Fruit fly (Drosophila melanogaster) whole organism, embryonic: ENCODE data around the gene Ltn1.
A peak's percentile ranks its signal among the peaks of the same experiment; 100 is the strongest.

Experiments used
- Asciz ChIP-seq: fragments of 200-800 bp; sonication (Bioruptor generic); optimal IDR thresholded peaks from 2 replicates; lab custom pipeline; 2017; ENCODE audit warnings: missing biosample characterization, mild to moderate bottlenecking, missing genetic modification characterization, missing genetic modification reagents
- CG10321 ChIP-seq: fragments of 200-800 bp; sonication (Bioruptor generic); IDR thresholded peaks from 2 replicates; pipeline ENCODE4 v1.3.6; 2022; ENCODE audit warnings: missing biosample characterization, missing genetic modification characterization
- CG10462 ChIP-seq: fragments of 200-800 bp; sonication (Bioruptor generic); optimal IDR thresholded peaks from 2 replicates; lab custom pipeline; 2016; ENCODE audit warnings: missing biosample characterization, missing genetic modification characterization
- CG10565 ChIP-seq: fragments of 200-800 bp; sonication (Bioruptor generic); optimal IDR thresholded peaks from 3 replicates; lab custom pipeline; 2016; ENCODE audit warnings: missing biosample characterization, mild to moderate bottlenecking, missing genetic modification characterization
- CG11093 ChIP-seq: fragments of 200-800 bp; sonication (Bioruptor generic); IDR thresholded peaks from 3 replicates; pipeline ENCODE4 v1.3.6; 2022; ENCODE audit warnings: missing biosample characterization, missing genetic modification characterization
- CG11504 ChIP-seq: fragments of 200-800 bp; sonication (Bioruptor generic); optimal IDR thresholded peaks from 3 replicates; lab custom pipeline; 2019; ENCODE audit warnings: missing biosample characterization, mild to moderate bottlenecking, missing genetic modification characterization, moderate library complexity
- CG11723 ChIP-seq: fragments of 200-800 bp; sonication (Bioruptor generic); optimal IDR thresholded peaks from 2 replicates; lab custom pipeline; 2017; ENCODE audit warnings: missing biosample characterization, mild to moderate bottlenecking, missing genetic modification characterization
- CG13894 ChIP-seq: fragments of 200-800 bp; sonication (Bioruptor generic); optimal IDR thresholded peaks from 3 replicates; lab custom pipeline; 2018; ENCODE audit warnings: missing biosample characterization, mild to moderate bottlenecking, missing genetic modification characterization, moderate library complexity
- CG15011 ChIP-seq: fragments of 200-800 bp; sonication (Bioruptor generic); optimal IDR thresholded peaks from 3 replicates; lab custom pipeline; 2018; ENCODE audit warnings: missing biosample characterization, mild to moderate bottlenecking, missing genetic modification characterization
- CG1529 ChIP-seq: fragments of 200-800 bp; sonication (Bioruptor generic); optimal IDR thresholded peaks from 3 replicates; lab custom pipeline; 2018; ENCODE audit warnings: missing biosample characterization, missing genetic modification characterization
- CG15479 ChIP-seq: fragments of 200-800 bp; sonication (Bioruptor generic); optimal IDR thresholded peaks from 3 replicates; lab custom pipeline; 2019; ENCODE audit warnings: missing biosample characterization, mild to moderate bottlenecking, missing genetic modification characterization, moderate library complexity
- CG1603 ChIP-seq: fragments of 200-800 bp; sonication (Bioruptor generic); optimal IDR thresholded peaks from 2 replicates; lab custom pipeline; 2019; ENCODE audit warnings: missing biosample characterization, mild to moderate bottlenecking, missing genetic modification characterization, moderate library complexity
- CG17829 ChIP-seq: fragments of 200-800 bp; optimal IDR thresholded peaks from 2 replicates; lab custom pipeline; 2019; ENCODE audit warnings: missing biosample characterization, mild to moderate bottlenecking, missing genetic modification characterization, moderate library complexity
- CG18262 ChIP-seq: fragments of 200-800 bp; optimal IDR thresholded peaks from 3 replicates; lab custom pipeline; 2019; ENCODE audit warnings: missing biosample characterization, mild to moderate bottlenecking, missing genetic modification characterization, moderate library complexity
- CG18764 ChIP-seq: fragments of 200-800 bp; sonication (Bioruptor generic); optimal IDR thresholded peaks from 3 replicates; lab custom pipeline; 2016; ENCODE audit warnings: missing biosample characterization, missing genetic modification characterization
- CG34376 ChIP-seq: fragments of 200-800 bp; sonication (Bioruptor generic); optimal IDR thresholded peaks from 2 replicates; lab custom pipeline; 2018; ENCODE audit warnings: missing biosample characterization, mild to moderate bottlenecking, missing genetic modification characterization
- CG6654 ChIP-seq: fragments of 200-800 bp; sonication (Bioruptor generic); optimal IDR thresholded peaks from 2 replicates; lab custom pipeline; 2017; ENCODE audit warnings: missing biosample characterization, mild to moderate bottlenecking, missing genetic modification characterization
- CG7928 ChIP-seq: fragments of 200-800 bp; sonication (Bioruptor generic); optimal IDR thresholded peaks from 2 replicates; lab custom pipeline; 2017; ENCODE audit warnings: missing biosample characterization, mild to moderate bottlenecking, missing genetic modification characterization
- CG7963 ChIP-seq: fragments of 200-800 bp; sonication (Bioruptor generic); IDR thresholded peaks from 3 replicates; pipeline ENCODE4 v1.3.6; 2022; ENCODE audit warnings: missing biosample characterization, missing genetic modification characterization; ENCODE audit not compliant: partially characterized antibody
- CG8089 ChIP-seq: fragments of 200-800 bp; sonication (Bioruptor generic); optimal IDR thresholded peaks from 3 replicates; lab custom pipeline; 2016; ENCODE audit warnings: missing biosample characterization, missing genetic modification characterization
- CG8359 ChIP-seq: fragments of 200-800 bp; sonication (Bioruptor generic); optimal IDR thresholded peaks from 2 replicates; lab custom pipeline; 2017; ENCODE audit warnings: missing biosample characterization, mild to moderate bottlenecking, missing genetic modification characterization, borderline replicate concordance
- CG8924 ChIP-seq: fragments of 200-800 bp; optimal IDR thresholded peaks from 3 replicates; lab custom pipeline; 2019; ENCODE audit warnings: missing biosample characterization, mild to moderate bottlenecking, missing genetic modification characterization, moderate library complexity
- CHES-1-like ChIP-seq: fragments of 200-800 bp; sonication (Bioruptor generic); optimal IDR thresholded peaks from 2 replicates; lab custom pipeline; 2016; ENCODE audit warnings: missing biosample characterization, missing genetic modification characterization
- Chrac-16 ChIP-seq: fragments of 200-800 bp; sonication (Bioruptor generic); optimal IDR thresholded peaks from 3 replicates; lab custom pipeline; 2016; ENCODE audit warnings: missing biosample characterization, missing genetic modification characterization
- Deaf1 ChIP-seq: fragments of 200-800 bp; optimal IDR thresholded peaks from 3 replicates; lab custom pipeline; 2019; ENCODE audit warnings: missing biosample characterization, mild to moderate bottlenecking, missing genetic modification characterization, moderate library complexity
- Dll ChIP-seq: fragments of 200-800 bp; sonication (Bioruptor generic); IDR thresholded peaks from 4 replicates; pipeline ENCODE4 v1.3.6; 2022; ENCODE audit warnings: missing biosample characterization, missing genetic modification characterization; ENCODE audit not compliant: partially characterized antibody
- Hey ChIP-seq: fragments of 200-800 bp; sonication (Bioruptor generic); optimal IDR thresholded peaks from 3 replicates; lab custom pipeline; 2018; ENCODE audit warnings: missing biosample characterization, mild to moderate bottlenecking, missing genetic modification characterization
- HmgZ ChIP-seq: fragments of 200-800 bp; sonication (Bioruptor generic); optimal IDR thresholded peaks from 2 replicates; lab custom pipeline; 2018; ENCODE audit warnings: missing biosample characterization, mild to moderate bottlenecking, missing genetic modification characterization
- Hmx ChIP-seq: fragments of 200-800 bp; sonication (Bioruptor generic); optimal IDR thresholded peaks from 2 replicates; lab custom pipeline; 2016; ENCODE audit warnings: missing biosample characterization, missing genetic modification characterization
- Max ChIP-seq: fragments of 200-800 bp; sonication (Bioruptor generic); optimal IDR thresholded peaks from 2 replicates; lab custom pipeline; 2016; ENCODE audit warnings: missing biosample characterization, mild to moderate bottlenecking, missing genetic modification characterization
- Mes4 ChIP-seq: fragments of 200-800 bp; sonication (Bioruptor generic); optimal IDR thresholded peaks from 2 replicates; lab custom pipeline; 2016; ENCODE audit warnings: missing biosample characterization, missing genetic modification characterization
- PHDP ChIP-seq: fragments of 200-800 bp; sonication (Bioruptor generic); optimal IDR thresholded peaks from 3 replicates; lab custom pipeline; 2018; ENCODE audit warnings: missing biosample characterization, mild to moderate bottlenecking, missing genetic modification characterization, moderate library complexity
- YL-1 ChIP-seq: fragments of 200-800 bp; sonication (Bioruptor generic); optimal IDR thresholded peaks from 3 replicates; lab custom pipeline; 2017; ENCODE audit warnings: missing biosample characterization, mild to moderate bottlenecking, missing genetic modification characterization
- aop ChIP-seq: fragments of 200-800 bp; sonication (Bioruptor generic); IDR thresholded peaks from 2 replicates; pipeline ENCODE4 v1.3.6; 2022; ENCODE audit warnings: missing biosample characterization, missing genetic modification characterization
- br ChIP-seq: fragments of >200 bp; optimal IDR thresholded peaks from 2 replicates; lab custom pipeline; 2017
- chn ChIP-seq: fragments of 200-800 bp; sonication (Bioruptor generic); optimal IDR thresholded peaks from 2 replicates; lab custom pipeline; 2016; ENCODE audit warnings: missing biosample characterization, missing genetic modification characterization
- crc ChIP-seq: fragments of 200-800 bp; sonication (Bioruptor generic); optimal IDR thresholded peaks from 2 replicates; lab custom pipeline; 2016; ENCODE audit warnings: missing biosample characterization, missing genetic modification characterization
- exex ChIP-seq: fragments of 200-800 bp; sonication (Bioruptor generic); optimal IDR thresholded peaks from 4 replicates; lab custom pipeline; 2018; ENCODE audit warnings: missing biosample characterization, mild to moderate bottlenecking, missing genetic modification characterization, moderate library complexity
- grau ChIP-seq: fragments of 200-800 bp; optimal IDR thresholded peaks from 3 replicates; lab custom pipeline; 2019; ENCODE audit warnings: missing biosample characterization, mild to moderate bottlenecking, missing genetic modification characterization, moderate library complexity
- gt ChIP-seq: fragments of 200-800 bp; sonication (Bioruptor generic); IDR thresholded peaks from 2 replicates; pipeline ENCODE4 v1.3.6; 2022; ENCODE audit warnings: missing biosample characterization, missing genetic modification characterization
- mam ChIP-seq: fragments of 200-800 bp; sonication (Bioruptor generic); optimal IDR thresholded peaks from 3 replicates; lab custom pipeline; 2016; ENCODE audit warnings: missing biosample characterization, missing genetic modification characterization
- mirr ChIP-seq: fragments of 200-800 bp; sonication (Bioruptor generic); optimal IDR thresholded peaks from 3 replicates; lab custom pipeline; 2018; ENCODE audit warnings: missing biosample characterization, mild to moderate bottlenecking, missing genetic modification characterization
- nerfin-2 ChIP-seq: fragments of 200-800 bp; sonication (Bioruptor generic); IDR thresholded peaks from 2 replicates; pipeline ENCODE4 v1.3.6; 2022; ENCODE audit warnings: missing biosample characterization, missing genetic modification characterization; ENCODE audit not compliant: partially characterized antibody
- pho ChIP-seq: fragments of 200-800 bp; sonication (Bioruptor generic); optimal IDR thresholded peaks from 2 replicates; lab custom pipeline; 2016; ENCODE audit warnings: missing biosample characterization, missing genetic modification characterization
- phol ChIP-seq: fragments of 200-800 bp; sonication (Bioruptor generic); optimal IDR thresholded peaks from 3 replicates; lab custom pipeline; 2018; ENCODE audit warnings: missing biosample characterization, mild to moderate bottlenecking, missing genetic modification characterization, moderate library complexity
- scrt ChIP-seq: fragments of 200-800 bp; sonication (Bioruptor generic); optimal IDR thresholded peaks from 2 replicates; lab custom pipeline; 2018; ENCODE audit warnings: missing biosample characterization, mild to moderate bottlenecking, missing genetic modification characterization, moderate library complexity
- sim ChIP-seq: fragments of 200-800 bp; sonication (Bioruptor generic); IDR thresholded peaks from 2 replicates; pipeline ENCODE4 v1.3.6; 2022; ENCODE audit warnings: missing biosample characterization, missing genetic modification characterization
- tap ChIP-seq: fragments of 200-800 bp; optimal IDR thresholded peaks from 3 replicates; lab custom pipeline; 2019; ENCODE audit warnings: missing biosample characterization, mild to moderate bottlenecking, missing genetic modification characterization, moderate library complexity
- z ChIP-seq: fragments of 200-800 bp; sonication (Bioruptor generic); IDR thresholded peaks from 3 replicates; pipeline ENCODE4 v1.3.6; 2022; ENCODE audit warnings: missing biosample characterization, missing genetic modification characterization
- zfh1 ChIP-seq: fragments of 200-800 bp; sonication (Bioruptor generic); IDR thresholded peaks from 3 replicates; pipeline ENCODE4 v1.3.6; 2022; ENCODE audit warnings: missing biosample characterization, missing genetic modification characterization

Gene Ltn1

DNA sequence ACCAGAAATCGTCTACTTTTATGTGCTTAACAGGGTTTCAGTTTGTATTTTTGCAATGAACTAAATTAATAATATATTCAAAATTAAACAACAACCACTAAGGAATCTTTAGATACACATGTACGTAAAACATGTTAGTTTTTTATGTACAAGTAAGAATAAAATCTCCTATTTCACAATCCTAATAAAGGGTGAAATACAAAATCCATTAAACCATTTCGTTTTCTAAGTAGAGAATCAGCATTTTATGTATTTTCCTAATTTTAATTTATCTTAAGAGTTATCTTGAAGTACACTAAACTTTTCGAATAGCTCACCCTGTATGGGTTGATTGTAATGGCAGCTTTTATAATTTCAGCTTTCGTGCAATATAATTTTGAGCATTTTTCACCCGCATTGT is 9.7 kb upstream of the Ltn1 start (continued):
- TF ChIP-seq CG7963 (GFP tag; lab: Robert Waterston, UW) = no peak
- TF ChIP-seq pho = peak; percentile 37
- no peak for TF ChIP-seq CG7928 (GFP tag; lab: Kevin White, UChicago)
- peak; percentile 60 for TF ChIP-seq CG11504
- TF ChIP-seq CG15479 (GFP tag; lab: Kevin White, UChicago) = no peak
- TF ChIP-seq scrt (GFP tag; lab: Kevin White, UChicago) = peak; percentile 33
- TF ChIP-seq PHDP (tag; lab: Kevin White, UChicago) = peak; percentile 18
- no peak for TF ChIP-seq HmgZ (tag; lab: Kevin White, UChicago)
- no peak for TF ChIP-seq CG1529 (GFP tag; lab: Kevin White, UChicago)
- peak; percentile 1 for TF ChIP-seq CG8924 (tag; lab: Kevin White, UChicago)
- no peak for TF ChIP-seq CG34376 (GFP tag; lab: Kevin White, UChicago)
- TF ChIP-seq z = no peak
- peak; percentile 61 for TF ChIP-seq grau
- no peak for TF ChIP-seq CG11723 (GFP tag; lab: Kevin White, UChicago)
- TF ChIP-seq mam (GFP tag; lab: Kevin White, UChicago) = peak; percentile 32
- peak; percentile 42 for TF ChIP-seq CG15011 (GFP tag; lab: Kevin White, UChicago)
- TF ChIP-seq, all 482 proteins: peak for 69

DNA sequence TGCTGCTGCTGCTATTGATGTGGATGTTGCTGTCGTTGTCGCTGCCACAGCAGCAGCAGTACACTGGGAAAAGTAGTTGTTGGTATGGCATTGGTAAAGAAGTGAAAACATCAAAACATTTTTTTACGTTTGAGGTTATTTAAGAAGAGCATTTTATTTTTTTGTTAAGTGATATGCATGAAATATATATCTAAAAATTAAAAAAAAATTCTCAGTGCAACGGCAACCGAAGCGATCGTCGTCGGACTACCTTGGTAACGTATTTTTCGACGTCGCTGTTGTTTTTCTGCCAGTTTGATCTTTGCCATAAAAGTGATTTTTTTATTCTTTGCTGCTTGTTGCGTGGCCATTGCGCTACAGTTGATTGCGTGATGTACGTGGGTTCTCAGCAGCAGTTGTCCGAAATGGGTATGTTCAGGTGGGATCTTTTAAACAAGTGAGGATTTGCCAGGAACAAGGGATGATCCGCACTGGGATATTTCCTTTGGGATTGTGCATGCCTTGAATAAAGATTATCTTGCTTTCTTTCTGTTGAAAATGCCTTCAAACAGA is 8.7 kb upstream of the Ltn1 start:
- peak; percentile 92 for TF ChIP-seq tap (tag; lab: Kevin White, UChicago)
- TF ChIP-seq chn (GFP tag; lab: Kevin White, UChicago) = peak; percentile 92
- TF ChIP-seq zfh1 (GFP tag; lab: Robert Waterston, UW) = peak; percentile 98
- peak; percentile 75 for TF ChIP-seq Hey (tag; lab: Kevin White, UChicago)
- no peak for TF ChIP-seq br
- no peak for TF ChIP-seq Dll (GFP tag; lab: Robert Waterston, UW)
- TF ChIP-seq CG8359 (GFP tag; lab: Kevin White, UChicago) = peak; percentile 92
- TF ChIP-seq exex (tag; lab: Kevin White, UChicago) = peak; percentile 73
- TF ChIP-seq nerfin-2 (GFP tag; lab: Robert Waterston, UW) = no peak
- peak; percentile 83; the same call in 1 of the 2 replicates for TF ChIP-seq sim (GFP tag; lab: Robert Waterston, UW)
- TF ChIP-seq Hmx (GFP tag; lab: Kevin White, UChicago) = peak; percentile 89
- TF ChIP-seq CG10565 (GFP tag; lab: Kevin White, UChicago) = peak; percentile 83
- TF ChIP-seq crc = peak; percentile 80
- peak; percentile 92 for TF ChIP-seq CG18764
- peak; percentile 73 for TF ChIP-seq CG6654 (GFP tag; lab: Kevin White, UChicago)
- TF ChIP-seq Deaf1 (tag; lab: Kevin White, UChicago) = peak; percentile 74
- peak; percentile 95 for TF ChIP-seq CG18262
- TF ChIP-seq CG10321 = peak; percentile 67; the same call in 1 of the 2 replicates
- peak; percentile 87 for TF ChIP-seq CG11093 (GFP tag; lab: Robert Waterston, UW)
- TF ChIP-seq gt = peak; percentile 87
- TF ChIP-seq Chrac-16 = peak; percentile 96
- peak; percentile 95 for TF ChIP-seq phol (tag; lab: Kevin White, UChicago)
- peak; percentile 90 for TF ChIP-seq CHES-1-like (GFP tag; lab: Kevin White, UChicago)
- peak; percentile 90 for TF ChIP-seq CG8089 (GFP tag; lab: Kevin White, UChicago)
- TF ChIP-seq CG1603 (tag; lab: Kevin White, UChicago) = peak; percentile 86
- peak; percentile 92 for TF ChIP-seq CG10462 (GFP tag; lab: Kevin White, UChicago)
- peak; percentile 98 for TF ChIP-seq CG17829 (tag; lab: Kevin White, UChicago)
- TF ChIP-seq Mes4 = peak; percentile 87
- TF ChIP-seq aop (GFP tag; lab: Robert Waterston, UW) = peak; percentile 84
- TF ChIP-seq Asciz (GFP tag; lab: Kevin White, UChicago) = peak; percentile 93
- TF ChIP-seq mirr (GFP tag; lab: Kevin White, UChicago) = peak; percentile 85
- TF ChIP-seq CG13894 (tag; lab: Kevin White, UChicago) = peak; percentile 91
- TF ChIP-seq Max = peak; percentile 93
- peak; percentile 91 for TF ChIP-seq YL-1 (GFP tag; lab: Kevin White, UChicago)
